Fruit fly (Drosophila melanogaster): ENCODE data around the gene Scgbeta.

- TF ChIP-seq Sin3A (optimal IDR thresholded peaks at IDR 0.05) (no peak), ttk (optimal IDR thresholded peaks at IDR 0.05) (no peak), psq (optimal IDR thresholded peaks at IDR 0.05) (no peak), insv (optimal IDR thresholded peaks at IDR 0.05) (no peak)
These were observed 24.2 kb downstream of the Scgbeta start for dm6 chr3R:12398054-12398453.

All from Kc167 (cell line).